Worm (Caenorhabditis elegans) whole organism, L3 larva: ENCODE measurements around the gene fbxa-73.
A peak's percentile ranks its signal among the peaks of the same experiment; 100 is the strongest.

Experiments used
- R02D3.7 ChIP-seq: fragments of 150-350 bp; optimal IDR thresholded peaks from 2 replicates; lab custom pipeline; 2014; ENCODE audit warnings: missing biosample characterization, missing genetic modification characterization
- ZK546.5 ChIP-seq: sonication (generic microtip); optimal IDR thresholded peaks from 2 replicates; lab custom pipeline; 2017; ENCODE audit warnings: missing biosample characterization, missing genetic modification characterization
- aly-2 ChIP-seq: fragments of 150-350 bp; optimal IDR thresholded peaks from 2 replicates; lab custom pipeline; 2014; ENCODE audit warnings: missing biosample characterization, missing genetic modification characterization
- ama-1 ChIP-seq: fragments of 150-350 bp; optimal IDR thresholded peaks from 2 replicates; lab custom pipeline; 2018
- ceh-9 ChIP-seq: sonication (generic microtip); optimal IDR thresholded peaks from 2 replicates; lab custom pipeline; 2018; ENCODE audit warnings: missing biosample characterization, missing genetic modification characterization
- daf-12 ChIP-seq: fragments of 150-350 bp; optimal IDR thresholded peaks from 2 replicates; lab custom pipeline; 2014; ENCODE audit warnings: missing biosample characterization, missing genetic modification reagents, missing genetic modification characterization
- egl-27 ChIP-seq: sonication (generic microtip); optimal IDR thresholded peaks from 4 replicates; lab custom pipeline; 2017; ENCODE audit warnings: missing biosample characterization, missing genetic modification reagents, missing genetic modification characterization
- elt-1 ChIP-seq: fragments of 150-350 bp; optimal IDR thresholded peaks from 2 replicates; lab custom pipeline; 2014; ENCODE audit warnings: missing biosample characterization, missing genetic modification characterization
- elt-2 ChIP-seq: sonication (generic microtip); optimal IDR thresholded peaks from 2 replicates; lab custom pipeline; 2016; ENCODE audit warnings: missing genetic modification reagents, mild to moderate bottlenecking, missing genetic modification characterization, missing compliant biosample characterization
- fkh-2 ChIP-seq: fragments of 150-350 bp; optimal IDR thresholded peaks from 2 replicates; lab custom pipeline; 2014; ENCODE audit warnings: missing biosample characterization, missing genetic modification reagents, missing genetic modification characterization
- fos-1 ChIP-seq: fragments of 150-350 bp; optimal IDR thresholded peaks from 2 replicates; lab custom pipeline; 2014; ENCODE audit warnings: missing biosample characterization, missing genetic modification characterization
- jun-1 ChIP-seq: fragments of 150-350 bp; optimal IDR thresholded peaks from 2 replicates; lab custom pipeline; 2014; ENCODE audit warnings: missing biosample characterization, missing genetic modification reagents, missing genetic modification characterization
- lin-15B ChIP-seq: fragments of 150-350 bp; optimal IDR thresholded peaks from 2 replicates; lab custom pipeline; 2014; ENCODE audit warnings: missing biosample characterization, missing genetic modification characterization
- lin-39 ChIP-seq: fragments of 150-350 bp; optimal IDR thresholded peaks from 2 replicates; lab custom pipeline; 2018; ENCODE audit warnings: missing biosample characterization, missing genetic modification reagents, missing genetic modification characterization
- lsy-12 ChIP-seq: sonication (generic microtip); optimal IDR thresholded peaks from 2 replicates; lab custom pipeline; 2016; ENCODE audit warnings: mild to moderate bottlenecking, missing genetic modification characterization, missing compliant biosample characterization
- mdl-1 ChIP-seq: fragments of 150-350 bp; optimal IDR thresholded peaks from 2 replicates; lab custom pipeline; 2014; ENCODE audit warnings: missing biosample characterization, missing genetic modification characterization
- mml-1 ChIP-seq: fragments of 150-350 bp; sonication (generic microtip); optimal IDR thresholded peaks from 3 replicates; lab custom pipeline; 2014; ENCODE audit warnings: missing biosample characterization, missing genetic modification characterization
- nfya-1 ChIP-seq: sonication (generic microtip); optimal IDR thresholded peaks from 2 replicates; lab custom pipeline; 2017; ENCODE audit warnings: missing genetic modification characterization, mild to moderate bottlenecking, missing compliant biosample characterization, antibody characterized with exemption, moderate library complexity; ENCODE audit not compliant: insufficient read depth
- nhr-11 ChIP-seq: fragments of 150-350 bp; optimal IDR thresholded peaks from 2 replicates; lab custom pipeline; 2014; ENCODE audit warnings: missing biosample characterization, missing genetic modification characterization
- nhr-237 ChIP-seq: fragments of 150-350 bp; optimal IDR thresholded peaks from 2 replicates; lab custom pipeline; 2014; ENCODE audit warnings: missing biosample characterization, missing genetic modification characterization
- nhr-25 ChIP-seq: sonication (generic microtip); optimal IDR thresholded peaks from 2 replicates; lab custom pipeline; 2017; ENCODE audit warnings: missing biosample characterization, missing genetic modification characterization
- nhr-28 ChIP-seq: fragments of 150-350 bp; optimal IDR thresholded peaks from 2 replicates; lab custom pipeline; 2014; ENCODE audit warnings: missing biosample characterization, missing genetic modification characterization
- nhr-43 ChIP-seq: sonication (generic microtip); optimal IDR thresholded peaks from 2 replicates; lab custom pipeline; 2016; ENCODE audit warnings: mild to moderate bottlenecking, missing genetic modification characterization, missing compliant biosample characterization; ENCODE audit not compliant: poor library complexity, severe bottlenecking
- nhr-67 ChIP-seq: fragments of 150-350 bp; optimal IDR thresholded peaks from 2 replicates; lab custom pipeline; 2014; ENCODE audit warnings: missing biosample characterization, missing genetic modification characterization
- nhr-77 ChIP-seq: fragments of 150-350 bp; optimal IDR thresholded peaks from 2 replicates; lab custom pipeline; 2014; ENCODE audit warnings: missing biosample characterization, missing genetic modification characterization
- pha-4 ChIP-seq: fragments of 150-350 bp; optimal IDR thresholded peaks from 2 replicates; lab custom pipeline; 2014; ENCODE audit warnings: missing biosample characterization, missing genetic modification reagents, missing genetic modification characterization
- pqm-1 ChIP-seq: fragments of 150-350 bp; optimal IDR thresholded peaks from 2 replicates; lab custom pipeline; 2017; ENCODE audit warnings: missing biosample characterization, missing genetic modification characterization, inconsistent platforms
- skn-1 ChIP-seq: fragments of 150-350 bp; optimal IDR thresholded peaks from 2 replicates; lab custom pipeline; 2014; ENCODE audit warnings: missing biosample characterization, missing genetic modification characterization
- snpc-4 ChIP-seq: fragments of 150-350 bp; optimal IDR thresholded peaks from 2 replicates; lab custom pipeline; 2014; ENCODE audit warnings: missing biosample characterization, missing genetic modification characterization
- unc-39 ChIP-seq: sonication (generic microtip); optimal IDR thresholded peaks from 4 replicates; lab custom pipeline; 2017; ENCODE audit warnings: missing biosample characterization, missing genetic modification characterization
- unc-62 ChIP-seq: fragments of 150-350 bp; sonication (generic microtip); optimal IDR thresholded peaks from 4 replicates; lab custom pipeline; 2014; ENCODE audit warnings: missing biosample characterization, missing genetic modification reagents, missing genetic modification characterization
- ztf-11 ChIP-seq: fragments of 150-350 bp; optimal IDR thresholded peaks from 2 replicates; lab custom pipeline; 2014; ENCODE audit warnings: missing biosample characterization, missing genetic modification characterization

Gene fbxa-73

ce11 chrIII:2265986-2266701 lies 12.9 kb downstream of the fbxa-73 start, which contains the start of gene fbxa-9:
fbxa-9 (plus strand) TSS chrIII:2266651.
- TF ChIP-seq elt-2 = peak; percentile 81
- TF ChIP-seq pqm-1 (tag; lab: Kevin White, UChicago) = peak; percentile 74
- no peak for TF ChIP-seq aly-2

- no peak for TF ChIP-seq fkh-2 (tag; lab: Kevin White, UChicago)
- TF ChIP-seq elt-2 = peak; percentile 38
- TF ChIP-seq pqm-1 (tag; lab: Kevin White, UChicago) = peak; percentile 2
- TF ChIP-seq, all 47 proteins: peak for 2
Measured at ce11 chrIII:2272075-2272474, 18.8 kb downstream of the fbxa-73 start, which contains the start of gene fbxa-48. fbxa-48 (minus strand) TSS chrIII:2272175.

- no peak for TF ChIP-seq mdl-1 (tag; lab: Kevin White, UChicago)
- no peak for TF ChIP-seq ztf-11 (tag; lab: Kevin White, UChicago)
- TF ChIP-seq jun-1 = no peak
- no peak for TF ChIP-seq nhr-77 (tag; lab: Kevin White, UChicago)
- no peak for TF ChIP-seq fkh-2 (tag; lab: Kevin White, UChicago)
- TF ChIP-seq snpc-4 (tag; lab: Kevin White, UChicago) = no peak
- TF ChIP-seq nhr-67 (tag; lab: Kevin White, UChicago) = no peak
- no peak for TF ChIP-seq pqm-1 (tag; lab: Kevin White, UChicago)
- TF ChIP-seq nhr-237 (tag; lab: Kevin White, UChicago) = no peak
- TF ChIP-seq ama-1 = no peak
- TF ChIP-seq ZK546.5 (tag; lab: Kevin White, UChicago) = no peak
- no peak for TF ChIP-seq daf-12
Measured at ce11 chrIII:2272732-2273131, 19.5 kb downstream of the fbxa-73 start, which contains the start of gene fbxa-39. fbxa-39 (plus strand) TSS chrIII:2273032.

- TF ChIP-seq pha-4 (no peak), nhr-28 (tag; lab: Kevin White, UChicago) (no peak), elt-1 (tag; lab: Kevin White, UChicago) (no peak), unc-62 (GFP tag; lab: Kevin White, UChicago) (no peak), nhr-43 (no peak), fkh-2 (tag; lab: Kevin White, UChicago) (no peak), skn-1 (tag; lab: Kevin White, UChicago) (no peak), fos-1 (tag; lab: Kevin White, UChicago) (no peak), nhr-237 (tag; lab: Kevin White, UChicago) (no peak), unc-39 (tag; lab: Kevin White, UChicago) (no peak)
Measured at ce11 chrIII:2276842-2277241, 23.6 kb downstream of the fbxa-73 start, which contains the start of gene Y54F10BM.21. Y54F10BM.21 (plus strand) TSS chrIII:2277142.

ce11 chrIII:2279457-2279856 lies 26.2 kb downstream of the fbxa-73 start, which contains the start of gene Y54F10BM.23:
Y54F10BM.23 (minus strand) TSS chrIII:2279557.
- TF ChIP-seq skn-1 (tag; lab: Kevin White, UChicago) (no peak), elt-1 (tag; lab: Kevin White, UChicago) (no peak), nfya-1 (no peak), R02D3.7 (no peak), pqm-1 (tag; lab: Kevin White, UChicago) (no peak), lsy-12 (tag; lab: Kevin White, UChicago) (no peak), unc-62 (GFP tag; lab: Kevin White, UChicago) (no peak), lin-15B (tag; lab: Kevin White, UChicago) (no peak), unc-39 (tag; lab: Kevin White, UChicago) (no peak), lin-39 (tag; lab: Kevin White, UChicago) (no peak), fos-1 (tag; lab: Kevin White, UChicago) (no peak), snpc-4 (tag; lab: Kevin White, UChicago) (no peak), nhr-11 (tag; lab: Kevin White, UChicago) (no peak), egl-27 (tag; lab: Kevin White, UChicago) (no peak), ZK546.5 (tag; lab: Kevin White, UChicago) (no peak), nhr-25 (tag; lab: Kevin White, UChicago) (no peak)

ce11 chrIII:2280569-2280968 lies 27.3 kb downstream of the fbxa-73 start, which contains the start of gene Y54F10BM.22:
Y54F10BM.22 (plus strand) TSS chrIII:2280899.
- TF ChIP-seq elt-2 (no peak), fkh-2 (tag; lab: Kevin White, UChicago) (no peak), ztf-11 (tag; lab: Kevin White, UChicago) (no peak), ceh-9 (tag; lab: Kevin White, UChicago) (no peak), nhr-67 (tag; lab: Kevin White, UChicago) (no peak), lin-15B (tag; lab: Kevin White, UChicago) (no peak), lsy-12 (tag; lab: Kevin White, UChicago) (no peak), mml-1 (tag; lab: Kevin White, UChicago) (no peak), unc-62 (GFP tag; lab: Kevin White, UChicago) (no peak), pha-4 (no peak), nhr-77 (tag; lab: Kevin White, UChicago) (no peak)
